Worm (Caenorhabditis elegans) whole organism, L4/young adult: ENCODE data around the gene F38B7.11.

Source experiments
- W03F9.2 ChIP-seq: fragments of 150-350 bp; optimal IDR thresholded peaks from 2 replicates; lab custom pipeline; 2014; ENCODE audit warnings: missing biosample characterization, missing genetic modification characterization
- dao-5 ChIP-seq: sonication (generic microtip); optimal IDR thresholded peaks from 2 replicates; lab custom pipeline; 2016; ENCODE audit warnings: missing genotype, missing genetic modification characterization, moderate library complexity, missing compliant biosample characterization
- him-1 ChIP-seq: sonication (generic microtip); optimal IDR thresholded peaks from 2 replicates; lab custom pipeline; 2016; ENCODE audit warnings: missing genotype, missing genetic modification reagents, missing genetic modification characterization, missing compliant biosample characterization

- TF ChIP-seq him-1 (tag; lab: Kevin White, UChicago) (no peak), W03F9.2 (tag; lab: Kevin White, UChicago) (no peak), dao-5 (tag; lab: Kevin White, UChicago) (no peak)
Measured at ce11 chrV:11527531-11527930, 19.4 kb upstream of the F38B7.11 start, which contains the start of gene ccch-1.
